Worm (Caenorhabditis elegans) whole organism, L3 larva: ENCODE data around the gene cpz-2.

ENCODE experiments used
- R02D3.7 ChIP-seq: fragments of 150-350 bp; optimal IDR thresholded peaks from 2 replicates; lab custom pipeline; 2014; ENCODE audit warnings: missing biosample characterization, missing genetic modification characterization
- ama-1 ChIP-seq: fragments of 150-350 bp; optimal IDR thresholded peaks from 2 replicates; lab custom pipeline; 2018
- ceh-28 ChIP-seq: fragments of 150-350 bp; optimal IDR thresholded peaks from 2 replicates; lab custom pipeline; 2014; ENCODE audit warnings: missing biosample characterization, missing genetic modification reagents, missing genetic modification characterization
- daf-12 ChIP-seq: fragments of 150-350 bp; optimal IDR thresholded peaks from 2 replicates; lab custom pipeline; 2014; ENCODE audit warnings: missing biosample characterization, missing genetic modification reagents, missing genetic modification characterization
- elt-3 ChIP-seq, 3 experiments: fragments of 150-350 bp in 1 of 3; sonication (generic microtip) in 2 of 3; optimal IDR thresholded peaks; 2 replicates in 2 of 3; 4 replicates in 1 of 3; lab custom pipeline; 2014 to 2017; ENCODE audit warnings: missing biosample characterization in 3 of 3, missing genetic modification characterization in 3 of 3
- lin-15B ChIP-seq: fragments of 150-350 bp; optimal IDR thresholded peaks from 2 replicates; lab custom pipeline; 2014; ENCODE audit warnings: missing biosample characterization, missing genetic modification characterization
- nhr-12 ChIP-seq: fragments of 150-350 bp; optimal IDR thresholded peaks from 2 replicates; lab custom pipeline; 2014; ENCODE audit warnings: missing biosample characterization, missing genetic modification characterization
- nhr-237 ChIP-seq: fragments of 150-350 bp; optimal IDR thresholded peaks from 2 replicates; lab custom pipeline; 2014; ENCODE audit warnings: missing biosample characterization, missing genetic modification characterization
- nhr-28 ChIP-seq: fragments of 150-350 bp; optimal IDR thresholded peaks from 2 replicates; lab custom pipeline; 2014; ENCODE audit warnings: missing biosample characterization, missing genetic modification characterization
- pha-4 ChIP-seq: fragments of 150-350 bp; optimal IDR thresholded peaks from 2 replicates; lab custom pipeline; 2014; ENCODE audit warnings: missing biosample characterization, missing genetic modification reagents, missing genetic modification characterization
- pqm-1 ChIP-seq: fragments of 150-350 bp; optimal IDR thresholded peaks from 2 replicates; lab custom pipeline; 2017; ENCODE audit warnings: missing biosample characterization, missing genetic modification characterization, inconsistent platforms
- skn-1 ChIP-seq: fragments of 150-350 bp; optimal IDR thresholded peaks from 2 replicates; lab custom pipeline; 2014; ENCODE audit warnings: missing biosample characterization, missing genetic modification characterization
- tbx-2 ChIP-seq: sonication (generic microtip); optimal IDR thresholded peaks from 2 replicates; lab custom pipeline; 2016; ENCODE audit warnings: mild to moderate bottlenecking, missing genetic modification characterization, missing compliant biosample characterization
- unc-39 ChIP-seq: sonication (generic microtip); optimal IDR thresholded peaks from 4 replicates; lab custom pipeline; 2017; ENCODE audit warnings: missing biosample characterization, missing genetic modification characterization

ce11 chrV:13396426-13396825, 15.4 kb downstream of the cpz-2 start:
- TF ChIP-seq nhr-237 (no peak), elt-3 (tag; optimal IDR thresholded peaks at IDR 0.05; lab: Kevin White, UChicago) (no peak), unc-39 (no peak), nhr-28 (no peak), skn-1 (tag; lab: Kevin White, UChicago) (no peak), daf-12 (tag; lab: Kevin White, UChicago) (no peak), ceh-28 (no peak), pha-4 (tag; lab: Kevin White, UChicago) (no peak), pqm-1 (no peak), nhr-12 (no peak), R02D3.7 (tag; lab: Kevin White, UChicago) (no peak), ama-1 (lab: Kevin White, UChicago) (no peak), tbx-2 (tag; lab: Kevin White, UChicago) (no peak), lin-15B (tag; lab: Kevin White, UChicago) (no peak)
